Fruit fly (Drosophila melanogaster): Measurements from ENCODE around the gene CG3597.

Gene CG3597

dm6 chr2L:2373818-2374746 lies 2.8 kb upstream of the CG3597 start, which contains the start of the genes CG3609 and CG15390 (continued):
- peak; percentile 44 for TF ChIP-seq Usf (GFP tag; optimal IDR thresholded peaks at IDR 0.05)
- TF ChIP-seq cad (GFP tag; optimal IDR thresholded peaks at IDR 0.05) = no peak
- TF ChIP-seq Doc2 (GFP tag; IDR thresholded peaks at IDR 0.05) = no peak
- TF ChIP-seq sim (GFP tag; IDR thresholded peaks at IDR 0.05) = peak; percentile 51; the same call in 1 of the 2 replicates
- TF ChIP-seq pho (GFP tag; optimal IDR thresholded peaks at IDR 0.05) = peak; percentile 91
- peak; percentile 27; the same call in 1 of the 2 replicates for TF ChIP-seq CG4730 (GFP tag; IDR thresholded peaks at IDR 0.05)

- TF ChIP-seq MTF-1 (GFP tag; optimal IDR thresholded peaks at IDR 0.05; ENCODE audit: borderline replicate concordance) = no peak
- TF ChIP-seq grn (GFP tag; optimal IDR thresholded peaks at IDR 0.05) = peak; percentile 58
- TF ChIP-seq ems (GFP tag; optimal IDR thresholded peaks at IDR 0.05) = no peak
- TF ChIP-seq cato (GFP tag; optimal IDR thresholded peaks at IDR 0.05; ENCODE audit: borderline replicate concordance) = no peak
- no peak for TF ChIP-seq Deaf1 (tag; optimal IDR thresholded peaks at IDR 0.05)
- TF ChIP-seq chinmo (GFP tag; IDR thresholded peaks at IDR 0.05; ENCODE audit: partially characterized antibody) = 0 out of 4 replicates have a peak, but pooled peaks have one; percentile 43
- TF ChIP-seq sd (tag; optimal IDR thresholded peaks at IDR 0.05) = peak; percentile 1
- TF ChIP-seq exex (tag; optimal IDR thresholded peaks at IDR 0.05) = peak; percentile 25
- peak; percentile 97 for TF ChIP-seq sug (tag; optimal IDR thresholded peaks at IDR 0.05)
- TF ChIP-seq bcd (GFP tag; optimal IDR thresholded peaks at IDR 0.05) = no peak
- no peak for TF ChIP-seq Hmx (GFP tag; optimal IDR thresholded peaks at IDR 0.05)
- TF ChIP-seq dan (GFP tag; IDR thresholded peaks at IDR 0.05) = no peak
- no peak for TF ChIP-seq CG12219 (GFP tag; optimal IDR thresholded peaks at IDR 0.05)
- peak; percentile 39 for TF ChIP-seq sens (GFP tag)
- peak; percentile 38 for TF ChIP-seq ERR (GFP tag; optimal IDR thresholded peaks at IDR 0.05)
- peak; percentile 75 for TF ChIP-seq cwo (GFP tag; optimal IDR thresholded peaks at IDR 0.05)
- TF ChIP-seq sr (GFP tag; IDR thresholded peaks at IDR 0.05) = no peak
These were observed 757 bp upstream of the CG3597 start for dm6 chr2L:2372112-2372449.

DNA sequence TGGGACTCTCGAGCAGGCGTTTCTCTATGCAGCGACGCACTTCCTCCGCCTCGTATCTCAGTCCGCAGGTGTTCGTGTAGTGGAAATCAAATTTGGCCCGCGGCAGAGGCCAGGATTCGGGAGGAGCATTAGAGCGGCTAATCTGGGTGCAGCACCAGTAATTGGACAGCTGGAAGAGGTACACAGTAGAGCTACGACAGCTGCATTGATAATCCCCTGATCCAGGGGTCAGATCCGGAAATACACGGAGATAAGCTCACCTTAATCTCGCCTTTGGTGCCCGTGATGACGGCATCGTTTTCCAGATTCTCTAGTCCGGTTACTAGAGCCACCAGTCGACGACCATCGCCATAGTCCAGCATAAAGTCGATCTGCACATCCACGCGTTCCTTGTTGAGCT lies 972 bp downstream of the CG3597 start:
- TF ChIP-seq tin (GFP tag; optimal IDR thresholded peaks at IDR 0.05) = no peak
- TF ChIP-seq CG13894 (tag; optimal IDR thresholded peaks at IDR 0.05) = no peak
- no peak for TF ChIP-seq CG11560 (tag; IDR thresholded peaks at IDR 0.05)
- no peak for TF ChIP-seq gcm (GFP tag; optimal IDR thresholded peaks at IDR 0.05)
- no peak for TF ChIP-seq CG34224 (GFP tag; IDR thresholded peaks at IDR 0.05; ENCODE audit: partially characterized antibody)

dm6 chr2L:2365655-2366214 lies 5.6 kb downstream of the CG3597 start:
- TF ChIP-seq CG15696 (tag; optimal IDR thresholded peaks at IDR 0.05) (no peak), danr (GFP tag; IDR thresholded peaks at IDR 0.05) (no peak), CG10959 (GFP tag; IDR thresholded peaks at IDR 0.05) (no peak), CG11560 (tag; IDR thresholded peaks at IDR 0.05) (no peak), corto (GFP tag; optimal IDR thresholded peaks at IDR 0.05) (peak; percentile 2), luna (GFP tag; optimal IDR thresholded peaks at IDR 0.05) (no peak), gce (GFP tag; IDR thresholded peaks at IDR 0.05) (0 out of 3 replicates have a peak, but pooled peaks have one; percentile 12), ro (GFP tag; IDR thresholded peaks at IDR 0.05) (no peak), CG11093 (GFP tag; IDR thresholded peaks at IDR 0.05) (no peak), ken (GFP tag; IDR thresholded peaks at IDR 0.05) (no peak), CG18262 (tag; optimal IDR thresholded peaks at IDR 0.05) (peak; percentile 11), Hr78 (GFP tag; optimal IDR thresholded peaks at IDR 0.05) (no peak), fu2 (GFP tag; optimal IDR thresholded peaks at IDR 0.05) (no peak), slp2 (GFP tag; optimal IDR thresholded peaks at IDR 0.05) (no peak), CG43689 (GFP tag; IDR thresholded peaks at IDR 0.05) (no peak), Atf3 (GFP tag; optimal IDR thresholded peaks at IDR 0.05) (no peak), CG4282 (GFP tag; optimal IDR thresholded peaks at IDR 0.05) (no peak), CG15011 (GFP tag; optimal IDR thresholded peaks at IDR 0.05) (no peak), HLH3B (GFP tag; IDR thresholded peaks at IDR 0.05) (no peak)
